Fruit fly (Drosophila melanogaster): Measurements from ENCODE around the gene msd1.

DNA sequence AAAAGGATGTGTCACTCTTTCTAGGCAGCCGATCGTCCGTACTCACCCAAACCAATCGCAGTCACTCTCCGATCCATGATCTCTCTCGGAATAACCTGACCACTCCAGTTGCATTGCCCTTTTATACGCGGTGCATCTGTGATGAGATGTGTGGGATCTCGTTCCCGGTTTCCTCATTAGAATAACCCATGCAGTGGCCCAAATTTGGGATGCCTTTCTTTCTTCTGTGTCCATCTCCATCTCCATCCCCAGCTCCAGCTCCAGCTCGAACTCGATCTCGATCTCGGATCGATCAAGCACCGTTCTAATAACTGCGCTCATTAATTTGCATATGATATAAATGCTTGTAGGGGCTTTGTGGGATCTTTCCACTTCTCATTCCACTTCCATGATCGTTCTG lies 8.8 kb upstream of the msd1 start, which contains the start of gene CG9184:
- TF ChIP-seq Dll (optimal IDR thresholded peaks at IDR 0.05) (no peak), EcR (GFP tag; optimal IDR thresholded peaks at IDR 0.05) (no peak), usp (GFP tag; optimal IDR thresholded peaks at IDR 0.05) (no peak), CG8478 (optimal IDR thresholded peaks at IDR 0.05) (no peak)

Data from whole organism.